Fruit fly (Drosophila melanogaster): Measurements from ENCODE around the gene p38a.

The p38a gene

dm6 chr3R:24188619-24189018, 36.5 kb upstream of the p38a start, which contains the start of gene CG5515 (continued):
- peak; percentile 57 for TF ChIP-seq Oli (tag; optimal IDR thresholded peaks at IDR 0.05)
- TF ChIP-seq CG11456 (GFP tag; IDR thresholded peaks at IDR 0.05): peak; percentile 70
- peak; percentile 82 for TF ChIP-seq HmgZ (tag; optimal IDR thresholded peaks at IDR 0.05)
- TF ChIP-seq gsb (GFP tag; IDR thresholded peaks at IDR 0.05): peak; percentile 72
- TF ChIP-seq CG1529 (GFP tag; optimal IDR thresholded peaks at IDR 0.05): no peak
- peak; percentile 62 for TF ChIP-seq Side (GFP tag; optimal IDR thresholded peaks at IDR 0.05)
- peak; percentile 10; the same call in 1 of the 3 replicates for TF ChIP-seq CG3726 (GFP tag; IDR thresholded peaks at IDR 0.05)
- peak; percentile 41 for TF ChIP-seq CG8388 (GFP tag; optimal IDR thresholded peaks at IDR 0.05)
- peak; percentile 89 for TF ChIP-seq CG13287 (GFP tag; IDR thresholded peaks at IDR 0.05; ENCODE audit: partially characterized antibody)
- TF ChIP-seq CG30431 (GFP tag; optimal IDR thresholded peaks at IDR 0.05): peak; percentile 36
- TF ChIP-seq Poxn (GFP tag; IDR thresholded peaks at IDR 0.05): no peak
- TF ChIP-seq ash1 (GFP tag; optimal IDR thresholded peaks at IDR 0.05): no peak
- TF ChIP-seq CG33213 (GFP tag; optimal IDR thresholded peaks at IDR 0.05): peak; percentile 74
- no peak for TF ChIP-seq ATbp (GFP tag; optimal IDR thresholded peaks at IDR 0.05)
- no peak for TF ChIP-seq Hey (tag; optimal IDR thresholded peaks at IDR 0.05)
- peak; percentile 91 for TF ChIP-seq sna (GFP tag; IDR thresholded peaks at IDR 0.05; ENCODE audit: partially characterized antibody)
- peak; percentile 66 for TF ChIP-seq mam (GFP tag; optimal IDR thresholded peaks at IDR 0.05)
- TF ChIP-seq CG3847 (GFP tag; IDR thresholded peaks at IDR 0.05): peak; percentile 91
- no peak for TF ChIP-seq zf30C (GFP tag; optimal IDR thresholded peaks at IDR 0.05)
- TF ChIP-seq HLH54F (GFP tag; optimal IDR thresholded peaks at IDR 0.05): peak; percentile 88
- peak; percentile 73 for TF ChIP-seq unpg (GFP tag; optimal IDR thresholded peaks at IDR 0.05)
- peak; percentile 79 for TF ChIP-seq zen (tag; optimal IDR thresholded peaks at IDR 0.05)
- peak; percentile 50 for TF ChIP-seq CrebB (tag; optimal IDR thresholded peaks at IDR 0.05)
- peak; percentile 61 for TF ChIP-seq CG10654 (GFP tag; optimal IDR thresholded peaks at IDR 0.05)
- peak; percentile 92 for TF ChIP-seq dysf (GFP tag; IDR thresholded peaks at IDR 0.05)
- no peak for TF ChIP-seq sima (GFP tag; optimal IDR thresholded peaks at IDR 0.05)
- peak; percentile 86 for TF ChIP-seq Atf6 (GFP tag; IDR thresholded peaks at IDR 0.05)
- peak; percentile 81 for TF ChIP-seq CG12659 (GFP tag; optimal IDR thresholded peaks at IDR 0.05)
- TF ChIP-seq MBD-R2 (GFP tag; IDR thresholded peaks at IDR 0.05): peak; percentile 88
- peak; percentile 50 for TF ChIP-seq CG1233 (GFP tag; optimal IDR thresholded peaks at IDR 0.05)
- no peak for TF ChIP-seq CG18599 (GFP tag; optimal IDR thresholded peaks at IDR 0.05)
- peak; percentile 63 for TF ChIP-seq Antp (GFP tag; optimal IDR thresholded peaks at IDR 0.05)
- TF ChIP-seq Deaf1 (tag; optimal IDR thresholded peaks at IDR 0.05): no peak
- peak; percentile 79 for TF ChIP-seq CG6689 (GFP tag; IDR thresholded peaks at IDR 0.05)
- no peak for TF ChIP-seq CG11504 (tag; optimal IDR thresholded peaks at IDR 0.05)
- TF ChIP-seq her (GFP tag; optimal IDR thresholded peaks at IDR 0.05): peak; percentile 48
- TF ChIP-seq fd3F (GFP tag; optimal IDR thresholded peaks at IDR 0.05): peak; percentile 68
- TF ChIP-seq pros (GFP tag; optimal IDR thresholded peaks at IDR 0.05): no peak
- peak; percentile 61 for TF ChIP-seq Scr (GFP tag; IDR thresholded peaks at IDR 0.05; ENCODE audit: partially characterized antibody)
- no peak for TF ChIP-seq luna (GFP tag; optimal IDR thresholded peaks at IDR 0.05)
- TF ChIP-seq CG4424 (GFP tag; optimal IDR thresholded peaks at IDR 0.05): peak; percentile 68
- no peak for TF ChIP-seq yki (optimal IDR thresholded peaks at IDR 0.05)
- peak; percentile 34; the same call in 1 of the 3 replicates for TF ChIP-seq jigr1 (GFP tag; IDR thresholded peaks at IDR 0.05)
- no peak for TF ChIP-seq CG3065 (GFP tag; optimal IDR thresholded peaks at IDR 0.05)
- TF ChIP-seq CG5953 (GFP tag; IDR thresholded peaks at IDR 0.05): peak; percentile 79
- peak; percentile 61 for TF ChIP-seq NC2β (GFP tag; optimal IDR thresholded peaks at IDR 0.05)
- peak; percentile 84 for TF ChIP-seq CG14710 (tag; optimal IDR thresholded peaks at IDR 0.05)
- no peak for TF ChIP-seq CG14965 (GFP tag; optimal IDR thresholded peaks at IDR 0.05; ENCODE audit: borderline replicate concordance)
- TF ChIP-seq Mrtf (GFP tag; IDR thresholded peaks at IDR 0.05): peak; percentile 73
- peak; percentile 51 for TF ChIP-seq CG11723 (GFP tag; optimal IDR thresholded peaks at IDR 0.05)
- TF ChIP-seq usp (GFP tag; optimal IDR thresholded peaks at IDR 0.05): no peak
- TF ChIP-seq CG2889 (GFP tag; IDR thresholded peaks at IDR 0.05): peak; percentile 82
